Fruit fly (Drosophila melanogaster) whole organism, embryonic: Measurements from ENCODE around the gene tup.

Experiments
- CG17186 ChIP-seq: fragments of 200-800 bp; sonication (Bioruptor generic); optimal IDR thresholded peaks from 3 replicates; lab custom pipeline; 2017; ENCODE audit warnings: missing biosample characterization, missing genetic modification reagents, missing genetic modification characterization
- Hr78 ChIP-seq, 2 experiments: fragments of 200-800 bp in 1 of 2; fragments of >200 bp in 1 of 2; sonication (Bioruptor generic) in 1 of 2; optimal IDR thresholded peaks; 2 replicates each; lab custom pipeline; 2017 to 2019; ENCODE audit warnings: missing biosample characterization in 2 of 2, missing genetic modification characterization in 2 of 2, mild to moderate bottlenecking in 1 of 2, moderate library complexity in 1 of 2
- Sin3A ChIP-seq: fragments of >200 bp; optimal IDR thresholded peaks from 2 replicates; lab custom pipeline; 2018
- gsb-n ChIP-seq: fragments of 200-800 bp; sonication (Bioruptor generic); optimal IDR thresholded peaks from 3 replicates; lab custom pipeline; 2018; ENCODE audit warnings: missing biosample characterization, mild to moderate bottlenecking, missing genetic modification characterization
- jigr1 ChIP-seq: fragments of 200-800 bp; sonication (Bioruptor generic); IDR thresholded peaks from 3 replicates; pipeline ENCODE4 v1.3.6; 2022; ENCODE audit warnings: missing biosample characterization, missing genetic modification characterization
- lab ChIP-seq: fragments of 200-800 bp; sonication (Bioruptor generic); optimal IDR thresholded peaks from 3 replicates; lab custom pipeline; 2017; ENCODE audit warnings: missing biosample characterization, missing genetic modification characterization, mild to moderate bottlenecking, moderate library complexity, missing genetic modification reagents
- slbo ChIP-seq: fragments of 200-800 bp; sonication (Bioruptor generic); IDR thresholded peaks from 2 replicates; pipeline ENCODE4 v1.3.6; 2022; ENCODE audit warnings: missing biosample characterization, missing genetic modification characterization
- ttk ChIP-seq: fragments of 200-800 bp; sonication (Bioruptor generic); IDR thresholded peaks from 2 replicates; pipeline ENCODE4 v2.1.2; 2022; ENCODE audit warnings: missing biosample characterization, missing genetic modification characterization

DNA sequence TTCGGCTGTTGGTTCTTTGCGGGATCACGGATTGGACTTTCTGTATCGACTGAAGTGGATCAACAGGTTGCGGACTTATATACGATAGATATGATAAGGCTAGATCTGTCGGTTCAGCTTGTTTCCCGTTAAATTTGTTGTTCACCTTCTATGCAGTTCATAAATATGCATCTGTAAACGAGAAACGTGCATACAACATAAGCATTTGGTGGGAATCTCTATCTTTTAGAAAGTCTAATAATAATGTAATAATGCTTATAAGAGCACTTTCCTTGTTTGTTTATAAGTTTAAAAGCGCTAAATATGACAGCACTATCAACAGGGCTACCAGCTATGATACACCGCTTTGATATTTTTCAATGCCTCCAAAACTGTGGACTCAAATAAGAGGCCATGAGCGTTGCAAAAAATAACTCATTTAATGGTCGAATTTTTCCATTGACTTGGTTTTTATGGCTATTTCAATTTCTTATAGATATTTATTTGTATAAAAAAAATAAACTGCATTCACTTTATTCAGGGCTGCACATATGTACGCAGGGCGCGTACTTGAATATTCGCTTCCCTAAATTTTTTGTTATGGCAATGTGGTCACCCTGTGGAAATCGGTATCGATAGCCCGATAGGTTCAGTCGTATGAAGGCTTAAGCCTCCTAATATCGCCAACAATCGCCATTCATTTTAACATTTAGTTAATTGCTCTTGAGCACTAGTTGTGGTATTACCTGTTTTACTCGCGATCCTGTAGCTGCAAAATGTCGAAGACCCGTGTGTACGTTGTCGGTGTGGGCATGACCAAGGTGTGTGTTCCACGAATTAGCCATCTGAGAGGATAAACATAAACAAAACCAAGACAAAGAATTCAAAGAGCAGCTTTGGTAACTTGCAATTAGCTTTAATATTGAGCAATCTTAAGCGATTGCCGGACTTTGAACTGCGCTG, 50.2 kb downstream of the tup start, which contains the start of the genes CG17597 and ScpX:
- TF ChIP-seq jigr1 (no peak), gsb-n (peak; percentile 24), Sin3A (lab: Kevin White, UChicago) (peak; percentile 71), CG17186 (GFP tag; lab: Kevin White, UChicago) (peak; percentile 89), ttk (GFP tag; lab: Robert Waterston, UW) (no peak), slbo (GFP tag; lab: Robert Waterston, UW) (peak; percentile 67), Hr78 (GFP tag; optimal IDR thresholded peaks at IDR 0.05; lab: Kevin White, UChicago) (peak in 1 of 2 experiments; percentile 47), lab (peak; percentile 75)
